Worm (Caenorhabditis elegans): ENCODE data around the gene C14C11.2.

- TF ChIP-seq nfya-1 (tag; optimal IDR thresholded peaks at IDR 0.05; ENCODE audit: borderline replicate concordance, insufficient read depth) = no peak
- no peak for TF ChIP-seq ama-1 (optimal IDR thresholded peaks at IDR 0.05)
- TF ChIP-seq ama-1 (GFP tag; optimal IDR thresholded peaks at IDR 0.05) = peak in 1 of 2 experiments; percentile 63
- peak in 1 of 2 experiments; percentile 10 for TF ChIP-seq let-607 (tag; optimal IDR thresholded peaks at IDR 0.05)
- no peak for TF ChIP-seq F55B11.4 (tag; optimal IDR thresholded peaks at IDR 0.05; ENCODE audit: borderline replicate concordance, insufficient read depth)
- peak; percentile 55 for TF ChIP-seq efl-1 (GFP tag; optimal IDR thresholded peaks at IDR 0.05)
- TF ChIP-seq lin-26 (GFP tag; IDR thresholded peaks at IDR 0.05) = 0 out of 2 replicates have a peak, but pooled peaks have one; percentile 20
Observed at ce11 chrV:5684534-5684933, 23.6 kb downstream of the C14C11.2 start, which contains the start of the genes hmgs-1 and F25B4.4.

All from whole organism, young adult.